Fruit fly (Drosophila melanogaster): ENCODE results near the gene RpS10b.

dm6 chrX:19608042-19608609 lies 10.3 kb downstream of the RpS10b start:
- TF ChIP-seq psq (optimal IDR thresholded peaks at IDR 0.05) (no peak), ttk (optimal IDR thresholded peaks at IDR 0.05) (no peak), insv (optimal IDR thresholded peaks at IDR 0.05) (no peak)

Data from Kc167 (cell line).